Worm (Caenorhabditis elegans) whole organism, L2 larva: ENCODE data around the gene lin-25.
A peak's percentile ranks its signal among the peaks of the same experiment; 100 is the strongest.

Experiments
- C34F6.9 ChIP-seq: fragments of 150-350 bp; optimal IDR thresholded peaks from 2 replicates; lab custom pipeline; 2014; ENCODE audit warnings: missing biosample characterization, missing genetic modification characterization
- Y55F3AM.14 ChIP-seq: fragments of 200-800 bp; sonication (Bioruptor generic); optimal IDR thresholded peaks from 2 replicates; lab custom pipeline; 2018; ENCODE audit warnings: mild to moderate bottlenecking, missing genetic modification characterization, missing compliant biosample characterization
- alr-1 ChIP-seq: fragments of 150-350 bp; optimal IDR thresholded peaks from 2 replicates; lab custom pipeline; 2014; ENCODE audit warnings: missing biosample characterization, missing genetic modification characterization
- ama-1 ChIP-seq: fragments of 150-350 bp; optimal IDR thresholded peaks from 2 replicates; lab custom pipeline; 2018; ENCODE audit warnings: inconsistent platforms
- blmp-1 ChIP-seq: sonication (generic microtip); optimal IDR thresholded peaks from 2 replicates; lab custom pipeline; 2017; ENCODE audit warnings: missing genetic modification characterization, mild to moderate bottlenecking, missing compliant biosample characterization, antibody characterized with exemption, moderate library complexity; ENCODE audit not compliant: insufficient read depth
- ceh-82 ChIP-seq: fragments of 150-350 bp; optimal IDR thresholded peaks from 2 replicates; lab custom pipeline; 2014; ENCODE audit warnings: missing biosample characterization, missing genetic modification characterization
- crh-2 ChIP-seq: sonication (generic microtip); optimal IDR thresholded peaks from 2 replicates; lab custom pipeline; 2017; ENCODE audit warnings: missing biosample characterization, missing genetic modification characterization
- dmd-4 ChIP-seq: sonication (generic microtip); optimal IDR thresholded peaks from 2 replicates; lab custom pipeline; 2017; ENCODE audit warnings: missing biosample characterization, missing genetic modification characterization
- elt-1 ChIP-seq: fragments of 150-350 bp; optimal IDR thresholded peaks from 2 replicates; lab custom pipeline; 2014; ENCODE audit warnings: missing biosample characterization, missing genetic modification characterization
- fos-1 ChIP-seq: fragments of 150-350 bp; optimal IDR thresholded peaks from 2 replicates; lab custom pipeline; 2014; ENCODE audit warnings: missing biosample characterization, missing genetic modification characterization
- lin-11 ChIP-seq: fragments of 150-350 bp; sonication (generic microtip); optimal IDR thresholded peaks from 2 replicates; lab custom pipeline; 2014; ENCODE audit warnings: missing biosample characterization, missing genetic modification characterization, inconsistent platforms, mixed read lengths
- lin-39 ChIP-seq: fragments of 150-350 bp; optimal IDR thresholded peaks from 2 replicates; lab custom pipeline; 2014; ENCODE audit warnings: missing biosample characterization, missing genetic modification reagents, missing genetic modification characterization
- lsy-2 ChIP-seq, 2 experiments: fragments of 150-350 bp in 1 of 2; sonication (generic microtip) in 1 of 2; optimal IDR thresholded peaks; 2 replicates each; lab custom pipeline; 2014 to 2017; ENCODE audit warnings: missing biosample characterization in 2 of 2, missing genetic modification characterization in 2 of 2
- mbf-1 ChIP-seq: sonication (generic microtip); optimal IDR thresholded peaks from 2 replicates; lab custom pipeline; 2017; ENCODE audit warnings: missing biosample characterization, missing genetic modification characterization
- mdl-1 ChIP-seq, 2 experiments: fragments of 150-350 bp in 1 of 2; sonication (generic microtip) in 1 of 2; optimal IDR thresholded peaks; 2 replicates each; lab custom pipeline; 2017; ENCODE audit warnings: missing biosample characterization in 2 of 2, missing genetic modification characterization in 2 of 2
- nhr-10 ChIP-seq: sonication (generic microtip); optimal IDR thresholded peaks from 2 replicates; lab custom pipeline; 2017; ENCODE audit warnings: missing biosample characterization, missing genetic modification characterization
- nhr-11 ChIP-seq: fragments of 150-350 bp; optimal IDR thresholded peaks from 2 replicates; lab custom pipeline; 2014; ENCODE audit warnings: missing biosample characterization, missing genetic modification characterization
- nhr-12 ChIP-seq: fragments of 150-350 bp; optimal IDR thresholded peaks from 2 replicates; lab custom pipeline; 2014; ENCODE audit warnings: missing biosample characterization, missing genetic modification characterization
- nhr-129 ChIP-seq: fragments of 150-350 bp; optimal IDR thresholded peaks from 2 replicates; lab custom pipeline; 2014; ENCODE audit warnings: missing biosample characterization, missing genetic modification characterization
- nhr-23 ChIP-seq: fragments of 150-350 bp; optimal IDR thresholded peaks from 2 replicates; lab custom pipeline; 2014; ENCODE audit warnings: missing biosample characterization, missing genetic modification reagents, missing genetic modification characterization
- nhr-237 ChIP-seq: fragments of 150-350 bp; optimal IDR thresholded peaks from 2 replicates; lab custom pipeline; 2014; ENCODE audit warnings: missing biosample characterization, missing genetic modification characterization
- nhr-25 ChIP-seq: fragments of 150-350 bp; sonication (generic microtip); optimal IDR thresholded peaks from 3 replicates; lab custom pipeline; 2014; ENCODE audit warnings: missing biosample characterization, missing genetic modification characterization
- nhr-6 ChIP-seq: fragments of 150-350 bp; optimal IDR thresholded peaks from 2 replicates; lab custom pipeline; 2014; ENCODE audit warnings: missing biosample characterization, missing genetic modification characterization
- peb-1 ChIP-seq: fragments of 150-350 bp; optimal IDR thresholded peaks from 2 replicates; lab custom pipeline; 2014; ENCODE audit warnings: missing biosample characterization, missing genetic modification characterization
- sem-4 ChIP-seq: fragments of 150-350 bp; optimal IDR thresholded peaks from 2 replicates; lab custom pipeline; 2014; ENCODE audit warnings: missing biosample characterization, missing genetic modification reagents, missing genetic modification characterization
- sma-3 ChIP-seq: sonication (generic microtip); optimal IDR thresholded peaks from 2 replicates; lab custom pipeline; 2016; ENCODE audit warnings: missing genetic modification reagents, missing genetic modification characterization, missing compliant biosample characterization
- snpc-4 ChIP-seq: fragments of 150-350 bp; optimal IDR thresholded peaks from 2 replicates; lab custom pipeline; 2014; ENCODE audit warnings: missing biosample characterization, missing genetic modification characterization
- unc-39 ChIP-seq: fragments of 150-350 bp; optimal IDR thresholded peaks from 2 replicates; lab custom pipeline; 2014; ENCODE audit warnings: missing biosample characterization, missing genetic modification characterization
- unc-55 ChIP-seq: fragments of 150-350 bp; sonication (generic microtip); optimal IDR thresholded peaks from 3 replicates; lab custom pipeline; 2014; ENCODE audit warnings: missing biosample characterization, missing genetic modification reagents, missing genetic modification characterization
- ztf-11 ChIP-seq: sonication (generic microtip); optimal IDR thresholded peaks from 2 replicates; lab custom pipeline; 2017; ENCODE audit warnings: missing biosample characterization, missing genetic modification characterization
- ztf-4 ChIP-seq: fragments of 150-350 bp; optimal IDR thresholded peaks from 2 replicates; lab custom pipeline; 2014; ENCODE audit warnings: missing biosample characterization, missing genetic modification characterization

Gene lin-25

ce11 chrV:12679292-12679691 lies 29.6 kb downstream of the lin-25 start:
- no peak for TF ChIP-seq lin-11 (tag; lab: Kevin White, UChicago)
- no peak for TF ChIP-seq peb-1 (tag; lab: Kevin White, UChicago)
- no peak for TF ChIP-seq nhr-11
- TF ChIP-seq lin-39 (tag; lab: Kevin White, UChicago): no peak
- TF ChIP-seq ceh-82: no peak
- TF ChIP-seq mdl-1 (tag; optimal IDR thresholded peaks at IDR 0.05; lab: Kevin White, UChicago): no peak

ce11 chrV:12679807-12680206 lies 30.1 kb downstream of the lin-25 start, which contains the start of gene frpr-15:
Gene frpr-15, plus strand, starts transcription at chrV:12680107.
- TF ChIP-seq ztf-4 (tag; lab: Kevin White, UChicago) (no peak), nhr-129 (tag; lab: Kevin White, UChicago) (no peak), nhr-23 (tag; lab: Kevin White, UChicago) (no peak), dmd-4 (no peak), nhr-10 (tag; lab: Kevin White, UChicago) (no peak)

- TF ChIP-seq C34F6.9 (tag; lab: Kevin White, UChicago) (no peak), fos-1 (peak; percentile 3), lsy-2 (tag; optimal IDR thresholded peaks at IDR 0.05; lab: Kevin White, UChicago) (no peak), nhr-23 (tag; lab: Kevin White, UChicago) (no peak), crh-2 (tag; lab: Kevin White, UChicago) (no peak)
Observed at ce11 chrV:12683205-12683604, 33.5 kb downstream of the lin-25 start.

ce11 chrV:12695155-12695554 lies 45.4 kb downstream of the lin-25 start, which contains the start of gene parn-1:
Gene parn-1, minus strand, starts transcription at chrV:12695255.
- TF ChIP-seq sem-4 (tag; lab: Kevin White, UChicago) (no peak), crh-2 (tag; lab: Kevin White, UChicago) (no peak), blmp-1 (tag; lab: Kevin White, UChicago) (no peak), elt-1 (tag; lab: Kevin White, UChicago) (no peak), unc-55 (GFP tag; lab: Kevin White, UChicago) (no peak), Y55F3AM.14 (no peak), unc-39 (tag; lab: Kevin White, UChicago) (no peak), nhr-10 (tag; lab: Kevin White, UChicago) (no peak), ztf-4 (tag; lab: Kevin White, UChicago) (no peak), mbf-1 (tag; lab: Kevin White, UChicago) (no peak), nhr-237 (tag; lab: Kevin White, UChicago) (no peak)

ce11 chrV:12695968-12696367 lies 46.2 kb downstream of the lin-25 start, which contains the start of gene K10C8.4:
Gene K10C8.4, plus strand, starts transcription at chrV:12696268.
- TF ChIP-seq sma-3 (GFP tag; lab: Kevin White, UChicago) (no peak), unc-55 (GFP tag; lab: Kevin White, UChicago) (peak; percentile 5), C34F6.9 (tag; lab: Kevin White, UChicago) (peak; percentile 15)

ce11 chrV:12696790-12697189 lies 47.1 kb downstream of the lin-25 start:
- TF ChIP-seq nhr-25 (tag; lab: Kevin White, UChicago) (no peak), nhr-6 (tag; lab: Kevin White, UChicago) (no peak), mdl-1 (tag; optimal IDR thresholded peaks at IDR 0.05; lab: Kevin White, UChicago) (no peak), ztf-4 (tag; lab: Kevin White, UChicago) (no peak), dmd-4 (no peak), nhr-12 (tag; lab: Kevin White, UChicago) (no peak), snpc-4 (tag; lab: Kevin White, UChicago) (no peak), ztf-11 (tag; lab: Kevin White, UChicago) (no peak), alr-1 (tag; lab: Kevin White, UChicago) (no peak), C34F6.9 (tag; lab: Kevin White, UChicago) (no peak), blmp-1 (tag; lab: Kevin White, UChicago) (no peak), lsy-2 (tag; optimal IDR thresholded peaks at IDR 0.05; lab: Kevin White, UChicago) (no peak), ama-1 (lab: Kevin White, UChicago) (no peak)
